Worm (Caenorhabditis elegans): ENCODE results near the gene F58A3.3.

The F58A3.3 gene

ce11 chrX:11014394-11015280, 2.2 kb downstream of the F58A3.3 start:
- peak; percentile 4 for TF ChIP-seq nhr-21 (tag; optimal IDR thresholded peaks at IDR 0.05)
- no peak for TF ChIP-seq elt-1 (tag; optimal IDR thresholded peaks at IDR 0.05)
- TF ChIP-seq ceh-82 (tag; optimal IDR thresholded peaks at IDR 0.05), result no peak
- peak; percentile 35 for TF ChIP-seq egl-27 (tag; optimal IDR thresholded peaks at IDR 0.05)
- no peak for TF ChIP-seq peb-1 (tag; optimal IDR thresholded peaks at IDR 0.05)
- TF ChIP-seq ceh-16 (tag; optimal IDR thresholded peaks at IDR 0.05), result no peak
- no peak for TF ChIP-seq dmd-4 (tag; optimal IDR thresholded peaks at IDR 0.05)
- TF ChIP-seq unc-62 (GFP tag; optimal IDR thresholded peaks at IDR 0.05), result peak; percentile 1
- no peak for TF ChIP-seq nhr-23 (tag; optimal IDR thresholded peaks at IDR 0.05)
- TF ChIP-seq nhr-129 (tag; optimal IDR thresholded peaks at IDR 0.05), result peak; percentile 0
- TF ChIP-seq nhr-25 (tag; optimal IDR thresholded peaks at IDR 0.05), result peak; percentile 43
- TF ChIP-seq ama-1 (optimal IDR thresholded peaks at IDR 0.05), result no peak
- TF ChIP-seq sem-4 (tag; optimal IDR thresholded peaks at IDR 0.05), result no peak
- no peak for TF ChIP-seq unc-55 (GFP tag; optimal IDR thresholded peaks at IDR 0.05)
- no peak for TF ChIP-seq ZK546.5 (tag; optimal IDR thresholded peaks at IDR 0.05)
- TF ChIP-seq blmp-1 (tag; optimal IDR thresholded peaks at IDR 0.05; ENCODE audit: insufficient read depth), result peak; percentile 21
- peak; percentile 29 for TF ChIP-seq gmeb-1 (tag; optimal IDR thresholded peaks at IDR 0.05)
- TF ChIP-seq ztf-11 (tag; optimal IDR thresholded peaks at IDR 0.05), result no peak
- peak; percentile 20 for TF ChIP-seq sma-3 (GFP tag; optimal IDR thresholded peaks at IDR 0.05)

- TF ChIP-seq sma-3 (GFP tag; optimal IDR thresholded peaks at IDR 0.05) (no peak), F13H6.1 (tag; optimal IDR thresholded peaks at IDR 0.05) (no peak), R02D3.7 (tag; optimal IDR thresholded peaks at IDR 0.05) (no peak), zag-1 (tag; optimal IDR thresholded peaks at IDR 0.05) (no peak), peb-1 (tag; optimal IDR thresholded peaks at IDR 0.05) (no peak), fos-1 (tag; optimal IDR thresholded peaks at IDR 0.05) (no peak), C34F6.9 (tag; optimal IDR thresholded peaks at IDR 0.05) (no peak), lin-39 (tag; optimal IDR thresholded peaks at IDR 0.05) (no peak), unc-62 (GFP tag; optimal IDR thresholded peaks at IDR 0.05) (no peak), sem-4 (tag; optimal IDR thresholded peaks at IDR 0.05) (no peak), mab-5 (tag; optimal IDR thresholded peaks at IDR 0.05) (no peak), mdl-1 (tag; optimal IDR thresholded peaks at IDR 0.05) (no peak), lin-11 (tag; optimal IDR thresholded peaks at IDR 0.05) (no peak), egl-27 (tag; optimal IDR thresholded peaks at IDR 0.05) (no peak), dmd-4 (tag; optimal IDR thresholded peaks at IDR 0.05) (no peak), ZK546.5 (tag; optimal IDR thresholded peaks at IDR 0.05) (no peak), lin-13 (GFP tag; optimal IDR thresholded peaks at IDR 0.05) (no peak), nhr-12 (tag; optimal IDR thresholded peaks at IDR 0.05) (no peak), crh-2 (tag; optimal IDR thresholded peaks at IDR 0.05) (no peak)
These were observed 3.7 kb downstream of the F58A3.3 start, which contains the start of gene egl-15 for ce11 chrX:11016100-11016499. TSS of gene egl-15 (plus strand) at chrX:11016400.

- no peak for TF ChIP-seq lin-11 (tag; optimal IDR thresholded peaks at IDR 0.05)
- no peak for TF ChIP-seq nhr-237 (tag; optimal IDR thresholded peaks at IDR 0.05)
- no peak for TF ChIP-seq lin-13 (GFP tag; optimal IDR thresholded peaks at IDR 0.05)
- TF ChIP-seq lin-39 (tag; optimal IDR thresholded peaks at IDR 0.05), result no peak
- TF ChIP-seq nhr-25 (tag; optimal IDR thresholded peaks at IDR 0.05), result no peak
- TF ChIP-seq nhr-11 (tag; optimal IDR thresholded peaks at IDR 0.05), result no peak
- TF ChIP-seq ama-1 (optimal IDR thresholded peaks at IDR 0.05), result no peak
- no peak for TF ChIP-seq dmd-4 (tag; optimal IDR thresholded peaks at IDR 0.05)
- no peak for TF ChIP-seq unc-39 (tag; optimal IDR thresholded peaks at IDR 0.05)
- no peak for TF ChIP-seq blmp-1 (tag; optimal IDR thresholded peaks at IDR 0.05; ENCODE audit: insufficient read depth)
- no peak for TF ChIP-seq mdl-1 (tag; optimal IDR thresholded peaks at IDR 0.05)
- TF ChIP-seq R02D3.7 (tag; optimal IDR thresholded peaks at IDR 0.05), result no peak
- no peak for TF ChIP-seq C34F6.9 (tag; optimal IDR thresholded peaks at IDR 0.05)
- no peak for TF ChIP-seq unc-62 (GFP tag; optimal IDR thresholded peaks at IDR 0.05)
- TF ChIP-seq snpc-4 (tag; optimal IDR thresholded peaks at IDR 0.05), result no peak
- no peak for TF ChIP-seq sem-4 (tag; optimal IDR thresholded peaks at IDR 0.05)
- TF ChIP-seq nhr-23 (tag; optimal IDR thresholded peaks at IDR 0.05), result no peak
- no peak for TF ChIP-seq ztf-1 (GFP tag; conservative IDR thresholded peaks at IDR 0.05)
These were observed 16.2 kb downstream of the F58A3.3 start, which contains the start of gene ldb-1 for ce11 chrX:11028617-11029016. TSS of gene ldb-1 (plus strand) at chrX:11028917.
